Worm (Caenorhabditis elegans): ENCODE measurements around the gene C39E9.7.

The C39E9.7 gene

DNA sequence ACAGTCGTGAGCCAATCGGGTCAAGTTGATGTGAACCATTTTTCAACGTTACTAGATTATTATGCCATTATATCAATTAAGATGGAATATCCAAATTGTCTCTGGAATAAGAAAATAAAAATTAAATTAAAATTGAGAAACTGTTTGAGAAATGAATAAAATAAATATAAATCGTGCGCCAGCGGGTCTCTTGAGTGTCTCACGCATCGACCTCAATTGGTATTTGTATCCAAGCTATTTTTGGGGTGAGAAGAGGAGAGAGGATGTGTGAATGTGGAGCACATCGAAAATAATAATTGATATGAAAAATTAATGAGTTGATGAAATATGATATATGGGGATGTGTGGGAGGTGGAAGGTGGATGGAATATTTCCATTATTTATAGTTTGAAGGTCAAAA lies 37.6 kb downstream of the C39E9.7 start, which contains the start of gene F49E11.2:
Gene F49E11.2, minus strand, starts transcription at position 101 of the 400 bp plus-strand sequence.
- TF ChIP-seq zag-1 (tag; optimal IDR thresholded peaks at IDR 0.05) (no peak), efl-3 (GFP tag; optimal IDR thresholded peaks at IDR 0.05) (no peak), nhr-84 (tag; optimal IDR thresholded peaks at IDR 0.05) (no peak), mep-1 (tag; optimal IDR thresholded peaks at IDR 0.05) (no peak), Y116A8C.19 (tag; optimal IDR thresholded peaks at IDR 0.05; ENCODE audit: borderline replicate concordance) (no peak), nhr-20 (tag; optimal IDR thresholded peaks at IDR 0.05) (no peak), egl-27 (tag; optimal IDR thresholded peaks at IDR 0.05) (no peak), pax-3 (tag; optimal IDR thresholded peaks at IDR 0.05) (no peak), ceh-63 (GFP tag; optimal IDR thresholded peaks at IDR 0.05) (no peak), nhr-237 (tag; optimal IDR thresholded peaks at IDR 0.05) (no peak), ceh-88 (GFP tag; IDR thresholded peaks at IDR 0.05) (no peak), snu-23 (GFP tag; optimal IDR thresholded peaks at IDR 0.05) (no peak), mef-2 (tag; optimal IDR thresholded peaks at IDR 0.05) (no peak)

DNA sequence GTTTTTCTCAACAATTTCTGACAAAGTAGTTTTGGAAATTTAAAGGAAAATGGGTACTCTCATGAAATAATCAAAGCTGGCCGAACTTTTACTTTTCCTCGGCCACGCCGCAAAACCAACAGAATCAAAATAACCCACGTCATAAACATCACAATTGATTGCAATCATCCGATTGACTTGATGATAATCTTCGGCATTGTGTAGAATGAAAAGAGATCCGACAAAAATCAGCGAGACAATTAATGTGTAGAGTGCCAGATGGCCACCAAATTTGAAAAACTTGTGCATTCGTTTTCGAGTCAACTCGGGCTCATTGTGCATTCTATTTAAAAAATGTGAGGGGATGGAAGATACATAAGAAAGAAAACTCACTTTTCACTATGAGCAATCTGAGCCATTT lies 39.7 kb downstream of the C39E9.7 start:
- TF ChIP-seq nhr-77 (tag; optimal IDR thresholded peaks at IDR 0.05) (no peak), blmp-1 (tag; optimal IDR thresholded peaks at IDR 0.05) (peak; percentile 7)

DNA sequence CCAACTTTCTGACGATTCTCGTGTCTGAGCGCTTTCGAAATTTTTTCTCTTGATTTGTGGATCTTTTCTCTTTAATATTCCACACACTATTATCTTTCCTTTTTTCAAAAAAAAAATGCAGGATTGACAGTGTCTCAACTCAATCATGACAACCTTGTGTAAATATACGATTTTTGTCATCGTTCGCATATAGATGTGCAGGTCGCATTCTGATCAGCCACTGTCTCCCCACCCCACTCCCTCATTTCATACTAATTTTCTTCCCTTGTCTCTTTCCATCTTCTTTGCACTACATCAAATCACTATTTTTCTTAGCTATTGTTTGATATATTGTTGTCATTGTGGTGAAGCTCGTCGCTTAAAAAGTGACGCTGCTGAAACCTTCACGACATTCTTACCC lies 41.2 kb downstream of the C39E9.7 start:
- TF ChIP-seq sox-4 (tag; optimal IDR thresholded peaks at IDR 0.05), result no peak
- TF ChIP-seq zip-4 (GFP tag; optimal IDR thresholded peaks at IDR 0.05), result no peak
- no peak for TF ChIP-seq vab-15 (tag; optimal IDR thresholded peaks at IDR 0.05)
- TF ChIP-seq ztf-11 (tag; optimal IDR thresholded peaks at IDR 0.05), result no peak
- no peak for TF ChIP-seq mab-9 (GFP tag; IDR thresholded peaks at IDR 0.05)
- TF ChIP-seq efl-1 (optimal IDR thresholded peaks at IDR 0.05), result no peak
- TF ChIP-seq efl-1 (GFP tag; optimal IDR thresholded peaks at IDR 0.05 in 1 of 2), result peak in 1 of 2 experiments; percentile 64
- no peak for TF ChIP-seq nhr-28 (tag; optimal IDR thresholded peaks at IDR 0.05)

DNA sequence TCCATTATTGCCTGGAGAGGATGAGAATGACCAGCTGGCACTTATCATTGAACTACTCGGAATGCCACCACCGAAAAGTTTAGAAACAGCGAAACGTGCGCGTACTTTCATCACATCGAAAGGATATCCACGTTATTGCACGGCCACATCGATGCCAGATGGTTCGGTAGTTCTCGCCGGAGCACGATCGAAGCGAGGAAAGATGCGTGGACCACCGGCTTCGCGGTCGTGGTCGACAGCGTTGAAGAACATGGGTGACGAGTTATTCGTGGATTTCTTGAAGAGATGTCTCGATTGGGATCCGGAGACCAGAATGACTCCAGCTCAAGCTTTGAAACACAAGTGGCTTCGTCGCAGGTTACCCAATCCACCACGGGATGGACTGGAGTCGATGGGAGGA lies 43.0 kb downstream of the C39E9.7 start:
- TF ChIP-seq nhr-47 (tag; optimal IDR thresholded peaks at IDR 0.05) (peak; percentile 22), unc-130 (tag; optimal IDR thresholded peaks at IDR 0.05) (no peak), dsc-1 (tag; optimal IDR thresholded peaks at IDR 0.05) (peak; percentile 20), ceh-8 (GFP tag; optimal IDR thresholded peaks at IDR 0.05) (no peak), nhr-71 (tag; optimal IDR thresholded peaks at IDR 0.05) (no peak), nhr-90 (tag; optimal IDR thresholded peaks at IDR 0.05; ENCODE audit: poor library complexity) (no peak), vab-15 (tag; optimal IDR thresholded peaks at IDR 0.05) (no peak), elt-2 (tag; optimal IDR thresholded peaks at IDR 0.05) (no peak), isw-1 (GFP tag; IDR thresholded peaks at IDR 0.05) (no peak), mab-9 (GFP tag; IDR thresholded peaks at IDR 0.05) (no peak), F16B12.6 (tag; optimal IDR thresholded peaks at IDR 0.05) (no peak), lin-13 (GFP tag; optimal IDR thresholded peaks at IDR 0.05) (no peak), egl-27 (tag; optimal IDR thresholded peaks at IDR 0.05) (no peak), C34B4.2 (tag; optimal IDR thresholded peaks at IDR 0.05) (no peak)

DNA sequence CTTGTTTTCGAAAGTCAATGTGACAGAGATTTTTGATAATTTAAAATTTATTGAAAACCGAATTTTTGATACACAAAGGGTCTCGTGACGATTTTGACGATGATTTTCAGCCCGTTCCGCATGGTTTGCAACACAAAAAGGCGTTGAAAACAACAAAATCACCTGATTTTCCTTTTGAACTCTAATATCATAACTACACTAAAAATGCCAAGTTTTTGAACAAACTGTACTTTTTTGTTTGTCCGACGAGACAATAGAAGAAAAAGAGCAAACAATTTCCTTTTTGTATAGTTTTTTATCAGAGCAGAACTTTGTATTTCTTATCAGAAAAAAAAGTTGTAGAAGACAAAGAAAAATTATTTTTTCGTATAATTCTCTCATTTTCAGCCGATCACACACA lies 44.4 kb downstream of the C39E9.7 start:
- TF ChIP-seq elt-2 (tag; optimal IDR thresholded peaks at IDR 0.05) (peak; percentile 8), aha-1 (tag; optimal IDR thresholded peaks at IDR 0.05) (no peak), lir-3 (tag; optimal IDR thresholded peaks at IDR 0.05; ENCODE audit: poor library complexity) (no peak), efl-1 (optimal IDR thresholded peaks at IDR 0.05) (no peak), efl-1 (GFP tag; optimal IDR thresholded peaks at IDR 0.05 in 1 of 2) (peak in 1 of 2 experiments; percentile 77), lin-35 (GFP tag; optimal IDR thresholded peaks at IDR 0.05) (peak in 1 of 2 experiments; percentile 24), ets-5 (GFP tag; IDR thresholded peaks at IDR 0.05) (no peak)
